Fruit fly (Drosophila melanogaster) whole organism, embryonic: ENCODE data around the gene sff.

ENCODE experiments used
- Antp ChIP-seq: fragments of 200-800 bp; sonication (Bioruptor generic); optimal IDR thresholded peaks from 3 replicates; lab custom pipeline; 2016; ENCODE audit warnings: missing biosample characterization, missing genetic modification characterization
- Atf-2 ChIP-seq: fragments of 200-800 bp; sonication (Bioruptor generic); optimal IDR thresholded peaks from 2 replicates; lab custom pipeline; 2016; ENCODE audit warnings: missing biosample characterization, missing genetic modification characterization
- B-H1 ChIP-seq: fragments of 200-800 bp; sonication (Bioruptor generic); IDR thresholded peaks from 3 replicates; pipeline ENCODE4 v1.3.6; 2022; ENCODE audit warnings: missing biosample characterization, missing genetic modification characterization
- Bdp1 ChIP-seq: fragments of 200-800 bp; sonication (Bioruptor generic); optimal IDR thresholded peaks from 3 replicates; lab custom pipeline; 2016; ENCODE audit warnings: missing biosample characterization, missing genetic modification characterization
- C15 ChIP-seq: fragments of 200-800 bp; sonication (Bioruptor generic); IDR thresholded peaks from 3 replicates; pipeline ENCODE4 v1.3.6; 2022; ENCODE audit warnings: missing biosample characterization, missing genetic modification characterization
- CG11723 ChIP-seq: fragments of 200-800 bp; sonication (Bioruptor generic); optimal IDR thresholded peaks from 2 replicates; lab custom pipeline; 2017; ENCODE audit warnings: missing biosample characterization, mild to moderate bottlenecking, missing genetic modification characterization
- CG13424 ChIP-seq: fragments of 200-800 bp; sonication (Bioruptor generic); optimal IDR thresholded peaks from 2 replicates; lab custom pipeline; 2019; ENCODE audit warnings: missing biosample characterization, mild to moderate bottlenecking, missing genetic modification characterization, moderate library complexity
- CG13894 ChIP-seq: fragments of 200-800 bp; sonication (Bioruptor generic); optimal IDR thresholded peaks from 3 replicates; lab custom pipeline; 2018; ENCODE audit warnings: missing biosample characterization, mild to moderate bottlenecking, missing genetic modification characterization, moderate library complexity
- CG15073 ChIP-seq: fragments of 200-800 bp; sonication (Bioruptor generic); optimal IDR thresholded peaks from 2 replicates; lab custom pipeline; 2016; ENCODE audit warnings: missing biosample characterization, missing genetic modification characterization
- CG15269 ChIP-seq: fragments of 200-800 bp; sonication (Bioruptor generic); optimal IDR thresholded peaks from 2 replicates; lab custom pipeline; 2018; ENCODE audit warnings: missing biosample characterization, mild to moderate bottlenecking, missing genetic modification characterization, moderate library complexity
- CG16863 ChIP-seq: fragments of 200-800 bp; sonication (Bioruptor generic); optimal IDR thresholded peaks from 3 replicates; lab custom pipeline; 2016; ENCODE audit warnings: missing biosample characterization, missing genetic modification characterization
- CG1792 ChIP-seq: fragments of 200-800 bp; sonication (Bioruptor generic); optimal IDR thresholded peaks from 2 replicates; lab custom pipeline; 2016; ENCODE audit warnings: missing biosample characterization, missing genetic modification characterization
- CG2129 ChIP-seq: fragments of 200-800 bp; sonication (Bioruptor generic); IDR thresholded peaks from 2 replicates; pipeline ENCODE4 v1.3.6; 2022; ENCODE audit warnings: missing biosample characterization, missing genetic modification characterization; ENCODE audit not compliant: partially characterized antibody
- CG2199 ChIP-seq: fragments of 200-800 bp; sonication (Bioruptor generic); IDR thresholded peaks from 3 replicates; pipeline ENCODE4 v1.3.6; 2022; ENCODE audit warnings: missing biosample characterization, missing genetic modification characterization
- CG30403 ChIP-seq: fragments of 200-800 bp; sonication (Bioruptor generic); optimal IDR thresholded peaks from 3 replicates; lab custom pipeline; 2016; ENCODE audit warnings: missing biosample characterization, missing genetic modification characterization
- CG3407 ChIP-seq: fragments of 200-800 bp; sonication (Bioruptor generic); optimal IDR thresholded peaks from 2 replicates; lab custom pipeline; 2018; ENCODE audit warnings: missing biosample characterization, mild to moderate bottlenecking, missing genetic modification characterization
- CG3726 ChIP-seq: fragments of 200-800 bp; sonication (Bioruptor generic); IDR thresholded peaks from 3 replicates; pipeline ENCODE4, ENCODE4 v1.3.6; 2022; ENCODE audit warnings: missing biosample characterization, missing genetic modification characterization
- CG42726 ChIP-seq: fragments of 200-800 bp; sonication (Bioruptor generic); IDR thresholded peaks from 2 replicates; pipeline ENCODE4 v1.3.6; 2022; ENCODE audit warnings: missing biosample characterization, missing genetic modification characterization; ENCODE audit not compliant: partially characterized antibody
- CG4617 ChIP-seq: fragments of 200-800 bp; sonication (Bioruptor generic); optimal IDR thresholded peaks from 3 replicates; lab custom pipeline; 2016; ENCODE audit warnings: missing biosample characterization, missing genetic modification characterization, borderline replicate concordance
- CG6175 ChIP-seq: fragments of 200-800 bp; sonication (Bioruptor generic); IDR thresholded peaks from 3 replicates; pipeline ENCODE4 v1.3.6; 2022; ENCODE audit warnings: missing biosample characterization, missing genetic modification characterization
- CG9609 ChIP-seq: fragments of 200-800 bp; sonication (Bioruptor generic); optimal IDR thresholded peaks from 3 replicates; lab custom pipeline; 2016; ENCODE audit warnings: missing biosample characterization, missing genetic modification characterization
- CG9797 ChIP-seq: fragments of 200-800 bp; sonication (Bioruptor generic); optimal IDR thresholded peaks from 3 replicates; lab custom pipeline; 2018; ENCODE audit warnings: missing biosample characterization, mild to moderate bottlenecking, missing genetic modification characterization
- HLH4C ChIP-seq: fragments of 200-800 bp; sonication (Bioruptor generic); IDR thresholded peaks from 3 replicates; pipeline ENCODE4 v1.3.6; 2022; ENCODE audit warnings: missing biosample characterization, missing genetic modification characterization; ENCODE audit not compliant: partially characterized antibody
- HLH54F ChIP-seq: fragments of 200-800 bp; sonication (Bioruptor generic); optimal IDR thresholded peaks from 3 replicates; lab custom pipeline; 2016; ENCODE audit warnings: missing biosample characterization, missing genetic modification characterization
- Med ChIP-seq: fragments of 200-800 bp; sonication (Bioruptor generic); peaks from one replicate; lab custom pipeline; 2016; ENCODE audit warnings: missing biosample characterization, missing genetic modification characterization, mild to moderate bottlenecking, inconsistent platforms, moderate library complexity
- NFAT ChIP-seq: fragments of 200-800 bp; sonication (Bioruptor generic); IDR thresholded peaks from 2 replicates; pipeline ENCODE4 v1.3.6; 2022; ENCODE audit warnings: missing biosample characterization, missing genetic modification characterization
- NfI ChIP-seq: fragments of 200-800 bp; sonication (Bioruptor generic); optimal IDR thresholded peaks from 3 replicates; lab custom pipeline; 2018; ENCODE audit warnings: missing biosample characterization, mild to moderate bottlenecking, missing genetic modification characterization, moderate library complexity
- PHDP ChIP-seq: fragments of 200-800 bp; sonication (Bioruptor generic); optimal IDR thresholded peaks from 3 replicates; lab custom pipeline; 2018; ENCODE audit warnings: missing biosample characterization, mild to moderate bottlenecking, missing genetic modification characterization, moderate library complexity
- Sry-β ChIP-seq: fragments of 200-800 bp; sonication (Bioruptor generic); optimal IDR thresholded peaks from 2 replicates; lab custom pipeline; 2018; ENCODE audit warnings: missing biosample characterization, mild to moderate bottlenecking, missing genetic modification characterization, moderate library complexity
- Ssrp ChIP-seq: fragments of 200-800 bp; sonication (Bioruptor generic); optimal IDR thresholded peaks from 2 replicates; lab custom pipeline; 2018; ENCODE audit warnings: missing biosample characterization, mild to moderate bottlenecking, missing genetic modification characterization, moderate library complexity
- Stat92E ChIP-seq, 3 experiments: fragments of >200 bp in 2 of 3; fragments of 200-800 bp in 1 of 3; sonication (Bioruptor generic) in 1 of 3; optimal IDR thresholded peaks; 2 replicates each; lab custom pipeline; 2017 to 2019; ENCODE audit warnings: missing biosample characterization in 3 of 3, missing genetic modification characterization in 3 of 3, mild to moderate bottlenecking in 1 of 3, moderate library complexity in 1 of 3
- Xrp1 ChIP-seq: fragments of 200-800 bp; sonication (Bioruptor generic); IDR thresholded peaks from 2 replicates; pipeline ENCODE4 v1.3.6; 2022; ENCODE audit warnings: missing biosample characterization, missing genetic modification characterization
- ab ChIP-seq: fragments of 200-800 bp; sonication (Bioruptor generic); optimal IDR thresholded peaks from 2 replicates; lab custom pipeline; 2016; ENCODE audit warnings: missing biosample characterization, missing genetic modification characterization
- ap ChIP-seq: fragments of 200-800 bp; sonication (Bioruptor generic); IDR thresholded peaks from 2 replicates; pipeline ENCODE4 v1.3.6; 2022; ENCODE audit warnings: missing biosample characterization, missing genetic modification characterization
- bab2 ChIP-seq: fragments of 200-800 bp; sonication (Bioruptor generic); optimal IDR thresholded peaks from 2 replicates; lab custom pipeline; 2016; ENCODE audit warnings: missing biosample characterization, missing genetic modification characterization
- bcd ChIP-seq: fragments of 200-800 bp; sonication (Bioruptor generic); optimal IDR thresholded peaks from 2 replicates; lab custom pipeline; 2017; ENCODE audit warnings: missing biosample characterization, mild to moderate bottlenecking, missing genetic modification characterization
- bsh ChIP-seq, 2 experiments: fragments of 200-800 bp; sonication (Bioruptor generic); optimal IDR thresholded peaks; 2 replicates each; lab custom pipeline; 2017 to 2018; ENCODE audit warnings: mild to moderate bottlenecking in 2 of 2, missing biosample characterization in 2 of 2, missing genetic modification characterization in 2 of 2, moderate library complexity in 1 of 2
- ewg ChIP-seq: fragments of 200-800 bp; sonication (Bioruptor generic); optimal IDR thresholded peaks from 3 replicates; lab custom pipeline; 2017; ENCODE audit warnings: mild to moderate bottlenecking, missing biosample characterization, missing genetic modification reagents, missing genetic modification characterization
- gro ChIP-seq: fragments of 200-800 bp; sonication (Bioruptor generic); optimal IDR thresholded peaks from 2 replicates; lab custom pipeline; 2016; ENCODE audit warnings: missing biosample characterization, missing genetic modification characterization
- lov ChIP-seq, 2 experiments: fragments of 200-800 bp in 1 of 2; fragments of >200 bp in 1 of 2; sonication (Bioruptor generic) in 1 of 2; IDR thresholded peaks in 1 of 2; optimal IDR thresholded peaks in 1 of 2; 2 replicates in 1 of 2; 3 replicates in 1 of 2; pipeline versions ENCODE4 v1.3.6 to Lab custom; 2017 to 2022; ENCODE audit warnings: missing biosample characterization in 1 of 2, missing genetic modification characterization in 1 of 2
- pum ChIP-seq: fragments of 200-800 bp; sonication (Bioruptor generic); optimal IDR thresholded peaks from 2 replicates; lab custom pipeline; 2016; ENCODE audit warnings: missing biosample characterization, missing genetic modification characterization
- sr ChIP-seq: fragments of 200-800 bp; sonication (Bioruptor generic); IDR thresholded peaks from 3 replicates; pipeline ENCODE4 v1.3.6; 2022; ENCODE audit warnings: missing biosample characterization, missing genetic modification characterization
- toy ChIP-seq: fragments of 200-800 bp; sonication (Bioruptor generic); IDR thresholded peaks from 2 replicates; pipeline ENCODE4 v1.3.6; 2022; ENCODE audit warnings: missing biosample characterization, missing genetic modification characterization
- trem ChIP-seq: fragments of 200-800 bp; optimal IDR thresholded peaks from 3 replicates; lab custom pipeline; 2019; ENCODE audit warnings: missing biosample characterization, mild to moderate bottlenecking, missing genetic modification characterization, moderate library complexity
- ttk ChIP-seq: fragments of 200-800 bp; sonication (Bioruptor generic); IDR thresholded peaks from 2 replicates; pipeline ENCODE4 v2.1.2; 2022; ENCODE audit warnings: missing biosample characterization, missing genetic modification characterization
- tx ChIP-seq: fragments of 200-800 bp; sonication (Bioruptor generic); optimal IDR thresholded peaks from 2 replicates; lab custom pipeline; 2016; ENCODE audit warnings: missing biosample characterization, missing genetic modification characterization
- vfl ChIP-seq: fragments of 200-800 bp; sonication (Bioruptor generic); optimal IDR thresholded peaks from 2 replicates; lab custom pipeline; 2016; ENCODE audit warnings: missing biosample characterization, missing genetic modification characterization
- zen2 ChIP-seq: fragments of 200-800 bp; sonication (Bioruptor generic); IDR thresholded peaks from 3 replicates; pipeline ENCODE4 v1.3.6; 2022; ENCODE audit warnings: missing biosample characterization, missing genetic modification characterization; ENCODE audit not compliant: partially characterized antibody

Gene sff

DNA sequence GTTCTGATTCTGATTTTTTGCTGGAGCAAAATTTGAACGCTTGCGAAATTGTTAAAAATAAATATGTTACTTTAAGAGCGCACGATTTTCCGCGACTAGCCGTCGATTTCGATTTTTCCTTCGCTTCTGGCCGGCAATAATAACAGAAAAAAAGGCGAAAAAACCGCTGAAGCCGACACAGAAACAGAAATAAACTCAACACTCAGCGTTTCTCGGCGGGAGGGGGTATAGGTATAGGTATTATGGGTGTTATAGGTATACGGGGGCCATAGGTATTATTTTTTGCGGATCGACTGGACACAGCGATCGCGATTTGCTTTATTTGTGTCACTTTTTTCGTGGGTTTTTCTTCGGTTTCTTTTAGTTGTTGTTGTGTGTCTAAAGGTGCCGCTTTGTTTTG lies 27.6 kb upstream of the sff start:
- TF ChIP-seq toy (GFP tag; lab: Robert Waterston, UW) (no peak), CG13894 (tag; lab: Kevin White, UChicago) (peak; percentile 2), CG2199 (GFP tag; lab: Robert Waterston, UW) (0 out of 3 replicates have a peak, but pooled peaks have one; percentile 27), C15 (0 out of 3 replicates have a peak, but pooled peaks have one; percentile 10)

DNA sequence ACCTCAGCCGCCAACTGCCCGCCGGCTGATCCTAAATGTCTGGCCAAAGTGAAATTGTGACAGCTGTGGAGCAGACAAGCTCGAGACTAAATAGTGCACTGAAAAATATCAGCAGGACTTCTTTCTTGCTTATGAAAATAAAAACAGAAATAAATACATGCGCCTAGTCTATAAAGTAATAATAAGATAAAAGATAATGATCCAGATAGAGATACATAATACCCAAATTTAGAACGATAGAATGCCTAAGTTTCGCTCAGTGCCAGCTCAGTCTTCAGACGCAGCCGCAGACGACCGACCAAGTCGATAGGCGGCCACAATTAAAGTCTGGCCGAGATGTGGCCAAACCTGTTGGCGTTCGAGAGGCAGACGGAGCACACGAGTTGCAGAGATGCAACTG lies 16.2 kb upstream of the sff start:
- TF ChIP-seq CG15073 (GFP tag; lab: Kevin White, UChicago) (no peak), Med (GFP tag; lab: Kevin White, UChicago) (peak; percentile 88), B-H1 (GFP tag; lab: Robert Waterston, UW) (peak; percentile 35; the same call in 2 of the 3 replicates), CG42726 (GFP tag; lab: Robert Waterston, UW) (no peak), NFAT (0 out of 2 replicates have a peak, but pooled peaks have one; percentile 17), CG6175 (no peak), bsh (GFP tag; optimal IDR thresholded peaks at IDR 0.05; lab: Kevin White, UChicago) (peak in 1 of 2 experiments; percentile 80), Ssrp (tag; lab: Kevin White, UChicago) (no peak), ttk (peak; percentile 59), CG3726 (GFP tag; lab: Robert Waterston, UW) (peak; percentile 62; the same call in 2 of the 3 replicates), Stat92E (GFP tag; optimal IDR thresholded peaks at IDR 0.05; lab: Kevin White, UChicago) (no peak), tx (no peak), HLH4C (GFP tag; lab: Robert Waterston, UW) (no peak), HLH54F (peak; percentile 8), bcd (GFP tag; lab: Kevin White, UChicago) (peak; percentile 61), CG9609 (peak; percentile 25), bab2 (GFP tag; lab: Kevin White, UChicago) (peak; percentile 33), vfl (GFP tag; lab: Kevin White, UChicago) (no peak), Bdp1 (GFP tag; lab: Kevin White, UChicago) (no peak), Xrp1 (peak; percentile 74), Atf-2 (GFP tag; lab: Kevin White, UChicago) (no peak), pum (peak; percentile 17), NfI (GFP tag; lab: Kevin White, UChicago) (peak; percentile 45), CG1792 (GFP tag; lab: Kevin White, UChicago) (peak; percentile 19), ab (GFP tag; lab: Kevin White, UChicago) (no peak), CG4617 (GFP tag; lab: Kevin White, UChicago) (no peak), CG3407 (GFP tag; lab: Kevin White, UChicago) (peak; percentile 24), gro (GFP tag; lab: Kevin White, UChicago) (no peak), CG13424 (tag; lab: Kevin White, UChicago) (peak; percentile 80), CG9797 (GFP tag; lab: Kevin White, UChicago) (no peak), trem (tag; lab: Kevin White, UChicago) (no peak), ap (GFP tag; lab: Robert Waterston, UW) (peak; percentile 52; the same call in 1 of the 2 replicates), CG2129 (GFP tag; lab: Robert Waterston, UW) (no peak), zen2 (no peak), sr (GFP tag; lab: Robert Waterston, UW) (no peak), CG30403 (GFP tag; lab: Kevin White, UChicago) (peak; percentile 64), ewg (GFP tag; lab: Kevin White, UChicago) (peak; percentile 78), lov (optimal IDR thresholded peaks at IDR 0.05; lab: Kevin White, UChicago) (no peak), lov (GFP tag; IDR thresholded peaks at IDR 0.05; lab: Robert Waterston, UW) (0 out of 3 replicates have a peak, but pooled peaks have one; percentile 65), CG15269 (tag; lab: Kevin White, UChicago) (peak; percentile 66), PHDP (tag; lab: Kevin White, UChicago) (peak; percentile 67), CG16863 (GFP tag; lab: Kevin White, UChicago) (peak; percentile 35), Sry-β (no peak), Antp (GFP tag; lab: Kevin White, UChicago) (no peak), CG11723 (GFP tag; lab: Kevin White, UChicago) (peak; percentile 41)
